Worm (Caenorhabditis elegans): ENCODE measurements around the gene M01F1.4.
A peak's percentile ranks its signal among the peaks of the same experiment; 100 is the strongest.

M01F1.4 gene

DNA sequence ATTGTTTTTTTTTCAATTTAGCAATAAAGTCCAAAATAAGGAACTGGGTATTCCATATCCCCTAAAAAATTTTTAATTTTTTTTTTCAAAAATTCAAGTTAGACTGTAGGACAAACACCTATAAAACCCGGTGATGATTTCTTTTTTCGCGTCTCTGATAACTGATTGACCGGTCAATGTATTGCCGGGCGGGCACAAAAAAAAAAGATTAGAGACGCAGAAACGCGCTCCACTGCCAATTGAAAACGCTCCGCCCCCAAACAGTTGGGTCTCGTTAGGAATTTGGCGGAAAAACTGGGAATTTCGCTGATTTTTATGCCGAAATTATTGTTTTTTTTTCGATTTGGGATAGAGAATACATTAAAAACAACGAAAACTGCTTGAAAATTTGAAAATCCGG is 41.4 kb downstream of the M01F1.4 start:
- no peak for TF ChIP-seq W03F9.2 (tag; optimal IDR thresholded peaks at IDR 0.05)
- TF ChIP-seq him-1 (tag; optimal IDR thresholded peaks at IDR 0.05): no peak
- TF ChIP-seq dao-5 (tag; optimal IDR thresholded peaks at IDR 0.05): no peak

DNA sequence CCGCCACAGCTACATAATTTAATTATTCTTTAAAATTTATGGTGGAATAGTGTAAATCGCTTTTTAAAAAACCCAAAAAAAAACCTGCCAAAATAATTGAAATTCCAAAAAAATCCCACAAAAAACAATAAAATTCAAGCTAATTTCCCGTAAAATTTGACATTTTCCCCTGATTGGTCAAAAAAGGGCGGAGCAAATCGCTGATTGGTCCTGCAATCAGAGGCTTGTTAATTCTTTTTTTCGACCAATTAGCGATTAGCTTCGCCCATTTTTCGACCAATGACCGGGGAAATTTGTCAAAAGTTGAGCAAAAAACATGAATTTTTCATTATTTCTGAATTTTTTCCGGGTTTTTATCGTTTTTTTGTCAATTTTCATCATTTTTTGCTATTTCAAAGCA is 42.8 kb downstream of the M01F1.4 start:
- TF ChIP-seq W03F9.2 (tag; optimal IDR thresholded peaks at IDR 0.05) (no peak), him-1 (tag; optimal IDR thresholded peaks at IDR 0.05) (no peak), dao-5 (tag; optimal IDR thresholded peaks at IDR 0.05) (no peak)

ce11 chrIII:3461403-3461802 is 48.4 kb downstream of the M01F1.4 start, which contains the start of gene pph-6:
Gene pph-6, plus strand, starts transcription at chrIII:3461703.
- no peak for TF ChIP-seq dao-5 (tag; optimal IDR thresholded peaks at IDR 0.05)
- no peak for TF ChIP-seq W03F9.2 (tag; optimal IDR thresholded peaks at IDR 0.05)
- no peak for TF ChIP-seq him-1 (tag; optimal IDR thresholded peaks at IDR 0.05)

ce11 chrIII:3460061-3460460 is 49.8 kb downstream of the M01F1.4 start, which contains the start of gene C34C12.8:
Gene C34C12.8, plus strand, starts transcription at chrIII:3460406.
- TF ChIP-seq him-1 (tag; optimal IDR thresholded peaks at IDR 0.05) (peak; percentile 76), dao-5 (tag; optimal IDR thresholded peaks at IDR 0.05) (no peak), W03F9.2 (tag; optimal IDR thresholded peaks at IDR 0.05) (peak; percentile 89)

- no peak for TF ChIP-seq dao-5 (tag; optimal IDR thresholded peaks at IDR 0.05)
- TF ChIP-seq him-1 (tag; optimal IDR thresholded peaks at IDR 0.05): peak; percentile 96
- TF ChIP-seq W03F9.2 (tag; optimal IDR thresholded peaks at IDR 0.05): peak; percentile 96
Observed at ce11 chrIII:3456226-3456625, 53.6 kb downstream of the M01F1.4 start.

Measured in whole organism, L4/young adult.